Fruit fly (Drosophila melanogaster) whole organism: ENCODE data around the gene CG12506.

ENCODE experiments used
- CG8478 ChIP-seq: fragments of >200 bp; optimal IDR thresholded peaks from 2 replicates; lab custom pipeline; 2018; ENCODE audit warnings: inconsistent platforms
- EcR ChIP-seq, 2 experiments: fragments of >200 bp; optimal IDR thresholded peaks; 2 replicates each; lab custom pipeline; 2017; ENCODE audit warnings: missing biosample characterization in 2 of 2, missing genetic modification characterization in 2 of 2, missing genetic modification reagents in 2 of 2

- TF ChIP-seq CG8478 (lab: Kevin White, UChicago) (no peak), EcR (GFP tag; optimal IDR thresholded peaks at IDR 0.05; lab: Kevin White, UChicago) (no peak)
These were observed 37.6 kb upstream of the CG12506 start for dm6 chr2L:735772-736171.
